Worm (Caenorhabditis elegans) whole organism, L4 larva: Measurements from ENCODE around the gene str-85.
A peak's percentile ranks its signal among the peaks of the same experiment; 100 is the strongest.

ENCODE experiments used
- F10B5.3 ChIP-seq: sonication (generic microtip); optimal IDR thresholded peaks from 2 replicates; lab custom pipeline; 2016; ENCODE audit warnings: mild to moderate bottlenecking, missing genetic modification characterization, missing compliant biosample characterization
- F26F4.8 ChIP-seq: fragments of 200-800 bp; sonication (Bioruptor generic); conservative IDR thresholded peaks from 2 replicates; pipeline ENCODE4 v1.3.6; 2022; ENCODE audit warnings: missing genetic modification characterization, missing compliant biosample characterization
- T20F7.1 ChIP-seq: fragments of 200-800 bp; sonication (Bioruptor generic); optimal IDR thresholded peaks from 2 replicates; lab custom pipeline; 2018; ENCODE audit warnings: mild to moderate bottlenecking, missing genetic modification characterization, missing compliant biosample characterization
- T26A8.4 ChIP-seq: fragments of 200-800 bp; sonication (Bioruptor generic); IDR thresholded peaks from 2 replicates; pipeline ENCODE4 v1.3.6; 2022; ENCODE audit warnings: missing genetic modification characterization, missing compliant biosample characterization
- ama-1 ChIP-seq: fragments of 150-350 bp; optimal IDR thresholded peaks from 2 replicates; lab custom pipeline; 2014; ENCODE audit warnings: inconsistent platforms, mixed read lengths
- arid-1 ChIP-seq: fragments of 200-800 bp; sonication (Bioruptor generic); conservative IDR thresholded peaks from 2 replicates; pipeline ENCODE4 v1.3.6; 2022; ENCODE audit warnings: missing genetic modification reagents, missing genetic modification characterization, missing compliant biosample characterization
- ceh-20 ChIP-seq: fragments of 200-800 bp; sonication (Bioruptor generic); IDR thresholded peaks from 2 replicates; pipeline ENCODE4 v1.3.6; 2022; ENCODE audit warnings: missing genetic modification reagents, missing genetic modification characterization, missing compliant biosample characterization
- ceh-62 ChIP-seq: sonication (generic microtip); optimal IDR thresholded peaks from 2 replicates; lab custom pipeline; 2017; ENCODE audit warnings: missing biosample characterization, missing genetic modification characterization
- ces-1 ChIP-seq: fragments of 150-350 bp; sonication (generic microtip); optimal IDR thresholded peaks from 4 replicates; lab custom pipeline; 2014; ENCODE audit warnings: missing biosample characterization, missing genetic modification reagents, missing genetic modification characterization
- cey-2 ChIP-seq: sonication (generic microtip); optimal IDR thresholded peaks from 3 replicates; lab custom pipeline; 2017; ENCODE audit warnings: missing genetic modification characterization, mild to moderate bottlenecking, missing compliant biosample characterization, antibody characterized with exemption, borderline replicate concordance; ENCODE audit not compliant: insufficient read depth
- daf-12 ChIP-seq: fragments of 150-350 bp; optimal IDR thresholded peaks from 2 replicates; lab custom pipeline; 2014; ENCODE audit warnings: missing biosample characterization, missing genetic modification reagents, missing genetic modification characterization
- daf-8 ChIP-seq: fragments of 200-800 bp; sonication (Bioruptor generic); IDR thresholded peaks from 2 replicates; pipeline ENCODE4 v1.3.6; 2022; ENCODE audit warnings: missing genetic modification characterization, missing compliant biosample characterization
- dmd-6 ChIP-seq: fragments of 200-800 bp; sonication (Bioruptor generic); IDR thresholded peaks from 2 replicates; pipeline ENCODE4 v1.3.6; 2022; ENCODE audit warnings: missing genetic modification reagents, missing genetic modification characterization, missing compliant biosample characterization
- dmd-9 ChIP-seq: fragments of 200-800 bp; sonication (Bioruptor generic); IDR thresholded peaks from 2 replicates; pipeline ENCODE4 v1.3.6; 2022; ENCODE audit warnings: missing genetic modification reagents, missing genetic modification characterization, missing compliant biosample characterization
- dve-1 ChIP-seq: sonication (generic microtip); optimal IDR thresholded peaks from 2 replicates; lab custom pipeline; 2017; ENCODE audit warnings: antibody characterized with exemption, mild to moderate bottlenecking, missing genetic modification characterization, missing compliant biosample characterization; ENCODE audit not compliant: insufficient read depth
- hif-1 ChIP-seq, 2 experiments: sonication (generic microtip); optimal IDR thresholded peaks; 2 replicates each; lab custom pipeline; 2016 to 2017; ENCODE audit warnings: missing compliant biosample characterization in 2 of 2, missing genetic modification characterization in 2 of 2, missing genetic modification reagents in 2 of 2, missing genotype in 2 of 2, mild to moderate bottlenecking in 1 of 2
- hlh-11 ChIP-seq: fragments of 200-800 bp; sonication (Bioruptor generic); optimal IDR thresholded peaks from 2 replicates; lab custom pipeline; 2018; ENCODE audit warnings: mild to moderate bottlenecking, missing genetic modification characterization, missing compliant biosample characterization
- lin-29 ChIP-seq: fragments of 200-800 bp; sonication (Bioruptor generic); IDR thresholded peaks from 2 replicates; pipeline ENCODE4 v1.3.6; 2022; ENCODE audit warnings: missing genetic modification reagents, missing genetic modification characterization, missing compliant biosample characterization
- mep-1 ChIP-seq: fragments of 150-350 bp; sonication (generic microtip); optimal IDR thresholded peaks from 3 replicates; lab custom pipeline; 2014; ENCODE audit warnings: missing biosample characterization, missing genetic modification characterization
- nhr-111 ChIP-seq: fragments of 200-800 bp; sonication (Bioruptor generic); optimal IDR thresholded peaks from 2 replicates; lab custom pipeline; 2018; ENCODE audit warnings: mild to moderate bottlenecking, missing genetic modification characterization, missing compliant biosample characterization
- nhr-25 ChIP-seq: sonication (generic microtip); optimal IDR thresholded peaks from 2 replicates; lab custom pipeline; 2017; ENCODE audit warnings: missing genetic modification characterization, mild to moderate bottlenecking, missing compliant biosample characterization, antibody characterized with exemption, moderate library complexity, borderline replicate concordance; ENCODE audit not compliant: insufficient read depth
- nhr-42 ChIP-seq: fragments of 200-800 bp; sonication (Bioruptor generic); IDR thresholded peaks from 2 replicates; pipeline ENCODE4 v1.3.6; 2022; ENCODE audit warnings: missing genetic modification characterization, missing compliant biosample characterization
- nhr-6 ChIP-seq: fragments of 150-350 bp; optimal IDR thresholded peaks from 2 replicates; lab custom pipeline; 2014; ENCODE audit warnings: missing biosample characterization, missing genetic modification characterization
- php-3 ChIP-seq: fragments of 200-800 bp; sonication (Bioruptor generic); IDR thresholded peaks from 2 replicates; pipeline ENCODE4 v1.3.6; 2022; ENCODE audit warnings: missing genetic modification reagents, missing genetic modification characterization, missing compliant biosample characterization
- rbr-2 ChIP-seq: sonication (generic microtip); optimal IDR thresholded peaks from 2 replicates; lab custom pipeline; 2016; ENCODE audit warnings: missing genotype, missing genetic modification characterization, missing compliant biosample characterization
- set-16 ChIP-seq: fragments of 200-800 bp; sonication (Bioruptor generic); IDR thresholded peaks from 2 replicates; pipeline ENCODE4 v1.3.6; 2022; ENCODE audit warnings: missing genetic modification reagents, missing genetic modification characterization, missing compliant biosample characterization
- snpc-1.2 ChIP-seq: fragments of 200-800 bp; sonication (Bioruptor generic); IDR thresholded peaks from 2 replicates; pipeline ENCODE4 v1.3.6; 2022; ENCODE audit warnings: missing genetic modification reagents, missing genetic modification characterization, missing compliant biosample characterization
- snpc-4 ChIP-seq: fragments of 150-350 bp; optimal IDR thresholded peaks from 2 replicates; lab custom pipeline; 2014; ENCODE audit warnings: missing biosample characterization, missing genetic modification characterization
- tra-1 ChIP-seq: fragments of 200-800 bp; sonication (Bioruptor generic); IDR thresholded peaks from 2 replicates; pipeline ENCODE4 v1.3.6; 2022; ENCODE audit warnings: missing genetic modification reagents, missing genetic modification characterization, missing compliant biosample characterization
- unc-62 ChIP-seq, 3 experiments: fragments of 150-350 bp in 1 of 3; sonication (generic microtip); optimal IDR thresholded peaks in 2 of 3; peaks in 1 of 3; 1 replicate in 1 of 3; 2 replicates in 2 of 3; lab custom pipeline; 2014 to 2017; ENCODE audit warnings: missing biosample characterization in 3 of 3, missing genetic modification characterization in 3 of 3, missing genetic modification reagents in 3 of 3, missing genotype in 1 of 3
- zfp-2 ChIP-seq: sonication (generic microtip); optimal IDR thresholded peaks from 2 replicates; lab custom pipeline; 2016; ENCODE audit warnings: mild to moderate bottlenecking, missing genetic modification characterization, missing compliant biosample characterization
- zfp-3 ChIP-seq: fragments of 200-800 bp; sonication (Bioruptor generic); conservative IDR thresholded peaks from 2 replicates; pipeline ENCODE4 v1.3.6; 2022; ENCODE audit warnings: missing genetic modification reagents, missing genetic modification characterization, missing compliant biosample characterization
- zip-2 ChIP-seq: fragments of 150-350 bp; optimal IDR thresholded peaks from 2 replicates; lab custom pipeline; 2014; ENCODE audit warnings: missing biosample characterization, missing genetic modification characterization

str-85 gene

DNA sequence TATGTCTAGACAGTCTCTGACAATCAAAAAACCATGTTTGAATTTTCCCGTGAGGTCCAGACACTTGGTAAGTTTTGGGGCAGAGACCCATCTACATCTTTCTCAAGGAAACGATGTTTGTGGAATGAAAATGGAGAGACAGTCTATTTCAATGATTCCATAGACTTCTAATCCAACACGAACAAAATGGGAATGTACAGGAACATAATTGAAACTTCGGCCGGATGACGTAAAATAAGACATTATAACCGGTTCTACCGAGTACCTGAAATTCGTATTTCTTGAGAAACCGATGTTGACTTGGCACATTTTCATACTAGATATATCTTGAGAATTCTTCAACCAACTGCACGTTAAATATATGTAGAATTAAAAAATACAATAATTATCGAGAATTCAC lies 2.5 kb upstream of the str-85 start, which contains the start of gene str-87:
str-87 (minus strand) TSS at position 101 of the 400 bp plus-strand sequence.
- no peak for TF ChIP-seq mep-1 (tag; lab: Kevin White, UChicago)
- TF ChIP-seq arid-1 (GFP tag; lab: Robert Waterston, UW): no peak
- TF ChIP-seq daf-8 (GFP tag; lab: Robert Waterston, UW): no peak
- TF ChIP-seq F26F4.8 (GFP tag; lab: Robert Waterston, UW): no peak
- no peak for TF ChIP-seq zip-2 (tag; lab: Kevin White, UChicago)
- no peak for TF ChIP-seq lin-29
- TF ChIP-seq nhr-42: no peak
- no peak for TF ChIP-seq rbr-2 (tag; lab: Kevin White, UChicago)
- no peak for TF ChIP-seq daf-12 (tag; lab: Kevin White, UChicago)
- no peak for TF ChIP-seq T20F7.1 (GFP tag; lab: Kevin White, UChicago)
- no peak for TF ChIP-seq ceh-20 (GFP tag; lab: Robert Waterston, UW)
- no peak for TF ChIP-seq php-3 (GFP tag; lab: Robert Waterston, UW)
- no peak for TF ChIP-seq ama-1 (lab: Kevin White, UChicago)
- no peak for TF ChIP-seq tra-1 (GFP tag; lab: Robert Waterston, UW)
- no peak for TF ChIP-seq snpc-4 (tag; lab: Kevin White, UChicago)

DNA sequence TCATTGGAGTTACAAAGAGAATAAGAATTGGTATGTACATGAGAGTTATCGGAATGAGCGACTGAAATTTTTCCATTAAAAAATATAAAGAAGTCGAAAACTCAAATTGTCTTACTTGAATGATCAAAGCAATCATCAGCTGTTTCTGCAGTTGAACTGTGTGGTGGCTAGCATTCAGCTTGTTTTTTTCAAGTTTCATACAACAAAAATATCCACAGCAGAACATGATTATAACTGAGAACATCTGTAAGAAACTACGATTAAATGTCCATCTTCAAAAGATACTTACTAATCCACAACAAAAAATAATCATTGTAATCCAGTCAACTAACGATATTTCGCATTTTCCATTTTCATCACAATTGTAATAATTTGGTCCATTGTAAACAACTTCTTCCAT lies 857 bp downstream of the str-85 start:
- TF ChIP-seq unc-62 (GFP tag; optimal IDR thresholded peaks at IDR 0.05 in 1 of 2; lab: Kevin White, UChicago): peak in 1 of 2 experiments; percentile 3
- no peak for TF ChIP-seq unc-62 (tag; optimal IDR thresholded peaks at IDR 0.05; lab: Kevin White, UChicago)
- TF ChIP-seq lin-29: no peak

DNA sequence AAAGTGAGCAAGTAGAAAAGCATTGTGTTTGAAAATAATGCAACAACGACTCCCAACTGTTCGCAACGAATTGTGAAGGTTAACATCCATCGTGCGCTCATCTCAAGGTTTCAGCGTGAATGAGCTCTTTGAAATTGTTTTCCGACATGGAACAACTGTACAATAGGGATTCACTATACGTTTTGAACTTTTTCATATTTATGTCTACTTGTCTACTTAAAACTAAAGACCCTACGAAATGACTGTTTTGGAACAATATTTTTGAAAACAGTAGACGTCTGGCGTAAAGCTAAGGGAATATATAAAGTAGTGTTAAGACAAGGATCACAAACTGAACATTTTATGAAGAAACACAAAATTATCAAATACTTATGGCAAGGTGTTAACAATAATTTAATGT lies 2.0 kb downstream of the str-85 start, which contains the start of gene str-86:
str-86 (minus strand) TSS at position 101 of the 400 bp plus-strand sequence.
- TF ChIP-seq dve-1 (tag; lab: Kevin White, UChicago) (no peak), ceh-62 (no peak), ces-1 (GFP tag; lab: Kevin White, UChicago) (no peak), nhr-6 (tag; lab: Kevin White, UChicago) (no peak), F10B5.3 (no peak), zfp-3 (no peak), zfp-2 (tag; lab: Kevin White, UChicago) (no peak), unc-62 (GFP tag; optimal IDR thresholded peaks at IDR 0.05 in 1 of 2; lab: Kevin White, UChicago) (no peak), unc-62 (tag; optimal IDR thresholded peaks at IDR 0.05; lab: Kevin White, UChicago) (no peak), php-3 (GFP tag; lab: Robert Waterston, UW) (no peak), hlh-11 (tag; lab: Kevin White, UChicago) (no peak), dmd-9 (GFP tag; lab: Robert Waterston, UW) (no peak), dmd-6 (GFP tag; lab: Robert Waterston, UW) (no peak), snpc-1.2 (GFP tag; lab: Robert Waterston, UW) (no peak), nhr-111 (GFP tag; lab: Kevin White, UChicago) (no peak), nhr-25 (tag; lab: Kevin White, UChicago) (no peak)
- TF ChIP-seq, all 104 proteins: peak for 0

DNA sequence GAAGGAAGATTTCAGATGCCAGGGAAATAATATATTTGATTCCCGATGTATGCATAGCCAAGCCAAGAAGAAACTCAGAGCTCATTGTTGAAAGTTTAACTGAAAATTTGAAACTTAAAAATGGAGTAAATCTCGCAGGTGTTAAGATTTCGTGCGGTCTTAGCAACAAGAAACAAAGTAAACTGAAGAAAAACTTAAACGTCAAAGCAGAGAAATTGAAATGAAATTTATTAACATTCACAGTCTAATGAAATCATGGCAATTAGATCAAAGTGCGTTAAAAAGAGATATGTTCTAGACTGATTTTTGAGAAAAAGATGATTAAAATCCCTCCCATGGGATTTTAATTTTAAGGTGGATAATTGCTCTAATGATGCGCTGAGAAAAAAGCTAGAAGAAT lies 4.8 kb downstream of the str-85 start, which contains the start of gene str-84:
str-84 (minus strand) TSS at position 101 of the 400 bp plus-strand sequence.
- no peak for TF ChIP-seq hif-1 (tag; optimal IDR thresholded peaks at IDR 0.05; lab: Kevin White, UChicago)
- TF ChIP-seq hlh-11 (tag; lab: Kevin White, UChicago): no peak
- no peak for TF ChIP-seq cey-2 (tag; lab: Kevin White, UChicago)
- TF ChIP-seq zip-2 (tag; lab: Kevin White, UChicago): no peak
- no peak for TF ChIP-seq set-16 (GFP tag; lab: Robert Waterston, UW)
- no peak for TF ChIP-seq T26A8.4 (GFP tag; lab: Robert Waterston, UW)
